Worm (Caenorhabditis elegans): Measurements from ENCODE around the gene his-70.

DNA sequence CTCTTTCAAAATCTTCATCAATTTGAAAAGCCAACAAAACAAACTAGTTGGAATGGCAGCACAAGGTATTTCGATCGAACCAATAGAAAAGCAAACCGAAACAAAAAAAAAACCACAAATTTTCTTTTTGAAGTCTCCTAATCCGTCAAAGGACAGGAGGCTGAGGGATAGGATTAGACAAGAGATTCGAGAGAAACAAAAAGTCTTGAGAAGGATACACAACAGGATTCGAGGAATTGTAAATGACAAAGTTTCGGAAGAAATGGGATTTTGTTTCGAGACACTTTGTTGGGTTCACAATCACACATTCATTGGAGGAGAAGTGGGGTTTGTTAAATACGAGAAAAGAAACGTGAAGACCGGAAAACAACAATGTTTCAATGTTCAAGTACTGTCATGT lies 41.1 kb upstream of the his-70 start:
- TF ChIP-seq elt-1 (tag; optimal IDR thresholded peaks at IDR 0.05): no peak
- no peak for TF ChIP-seq ceh-16 (tag; optimal IDR thresholded peaks at IDR 0.05)
- TF ChIP-seq nhr-11 (tag; optimal IDR thresholded peaks at IDR 0.05): no peak
- TF ChIP-seq lsy-2 (tag; optimal IDR thresholded peaks at IDR 0.05): no peak
